Fruit fly (Drosophila melanogaster) ovary, adult (tissue): ENCODE data around the gene Sh.
A peak's percentile ranks its signal among the peaks of the same experiment; 100 is the strongest.

ENCODE experiments used
- CG17801 ChIP-seq: fragments of 200-800 bp; optimal IDR thresholded peaks from 2 replicates; lab custom pipeline; 2019; ENCODE audit warnings: missing biosample characterization, mild to moderate bottlenecking, missing genetic modification characterization, moderate library complexity; ENCODE audit not compliant: partially characterized antibody

Gene Sh

dm6 chrX:18063144-18063772, at the start of gene Sh:
Sh (minus strand) TSS chrX:18063247.
- no peak for TF ChIP-seq CG17801

- no peak for TF ChIP-seq CG17801
Observed at dm6 chrX:18108676-18109075, 45.6 kb upstream of the Sh start.

dm6 chrX:18106686-18107085, 43.6 kb upstream of the Sh start:
- TF ChIP-seq CG17801, result no peak

dm6 chrX:18103353-18103752, 40.3 kb upstream of the Sh start, which contains the start of gene CG7135:
CG7135 (plus strand) TSS chrX:18103653.
- no peak for TF ChIP-seq CG17801

dm6 chrX:18101778-18102177, 38.7 kb upstream of the Sh start, which contains the start of gene Taf8:
Taf8 (plus strand) TSS chrX:18101970.
- no peak for TF ChIP-seq CG17801

- TF ChIP-seq CG17801, result no peak
Observed at dm6 chrX:18101098-18101711, 38.2 kb upstream of the Sh start, which contains the start of gene Mvb12. Mvb12 (minus strand) TSS chrX:18101314.

DNA sequence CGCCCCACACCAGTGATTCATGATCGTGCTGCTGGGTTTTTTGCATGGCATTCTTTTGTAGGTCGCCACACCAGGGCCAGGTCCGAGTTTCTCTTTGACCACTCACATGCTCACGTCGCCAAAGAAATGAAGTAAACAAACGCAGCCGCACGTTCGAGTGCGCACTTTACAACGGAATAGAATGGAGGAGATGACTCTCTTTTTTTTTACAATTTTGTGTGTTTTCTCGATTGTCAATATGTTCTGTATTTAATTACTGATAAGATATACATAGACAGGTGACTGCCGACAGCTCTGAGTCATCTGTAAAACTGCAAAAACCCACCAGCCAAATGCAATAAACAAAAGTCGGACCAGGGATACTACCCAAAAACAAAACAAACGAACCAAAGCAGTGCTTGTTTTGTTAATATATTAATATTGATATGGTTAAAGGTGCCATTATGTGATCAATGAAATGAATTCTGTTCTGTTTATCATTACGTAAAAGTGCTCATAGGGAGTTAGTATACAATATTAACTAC, 37.2 kb upstream of the Sh start:
- no peak for TF ChIP-seq CG17801

- TF ChIP-seq CG17801, result no peak
Observed at dm6 chrX:18094747-18095352, 31.8 kb upstream of the Sh start.

- no peak for TF ChIP-seq CG17801
Observed at dm6 chrX:18094130-18094529, 31.1 kb upstream of the Sh start.

- peak; percentile 88 for TF ChIP-seq CG17801
Observed at dm6 chrX:18092810-18093222, 29.8 kb upstream of the Sh start, which contains the start of gene RhoGAP16F. RhoGAP16F (plus strand) TSS chrX:18093145.

DNA sequence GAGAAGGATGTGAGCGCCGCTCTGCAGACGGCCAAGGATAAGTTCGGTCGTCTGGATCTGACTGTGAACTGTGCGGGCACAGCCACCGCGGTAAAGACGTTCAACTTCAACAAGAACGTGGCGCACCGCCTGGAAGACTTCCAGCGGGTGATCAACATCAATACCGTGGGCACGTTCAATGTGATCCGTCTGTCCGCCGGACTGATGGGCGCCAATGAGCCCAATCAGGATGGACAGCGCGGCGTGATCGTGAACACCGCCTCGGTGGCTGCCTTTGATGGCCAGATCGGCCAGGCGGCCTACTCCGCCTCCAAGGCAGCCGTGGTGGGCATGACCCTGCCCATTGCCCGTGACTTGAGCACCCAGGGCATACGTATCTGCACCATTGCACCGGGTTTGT, 29.1 kb upstream of the Sh start:
- no peak for TF ChIP-seq CG17801

- peak; percentile 80 for TF ChIP-seq CG17801
Observed at dm6 chrX:18091159-18091676, 28.2 kb upstream of the Sh start, which contains the start of gene scu. scu (plus strand) TSS chrX:18091259.

DNA sequence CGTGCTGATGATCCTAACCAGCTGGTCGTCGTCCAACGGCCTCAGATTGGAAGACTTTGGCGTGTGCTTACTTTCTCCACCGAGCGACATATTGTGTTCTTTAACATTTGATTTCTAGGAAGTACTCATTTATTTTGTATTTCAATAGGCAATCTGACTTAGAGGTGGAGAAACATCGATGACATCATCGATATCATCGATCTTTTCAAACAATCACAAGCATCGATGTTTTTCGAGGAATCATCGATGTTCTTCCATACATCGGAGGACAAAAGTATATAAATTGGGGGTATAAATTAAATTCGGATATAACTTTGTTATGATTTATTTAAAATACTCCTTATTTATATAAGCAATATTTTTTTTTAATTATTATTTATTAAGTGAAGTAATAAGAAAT, 27.3 kb upstream of the Sh start, which contains the start of gene Swt1:
TSS of gene Swt1 (minus strand) at position 177 of the 400 bp plus-strand sequence.
- TF ChIP-seq CG17801, result peak; percentile 34

DNA sequence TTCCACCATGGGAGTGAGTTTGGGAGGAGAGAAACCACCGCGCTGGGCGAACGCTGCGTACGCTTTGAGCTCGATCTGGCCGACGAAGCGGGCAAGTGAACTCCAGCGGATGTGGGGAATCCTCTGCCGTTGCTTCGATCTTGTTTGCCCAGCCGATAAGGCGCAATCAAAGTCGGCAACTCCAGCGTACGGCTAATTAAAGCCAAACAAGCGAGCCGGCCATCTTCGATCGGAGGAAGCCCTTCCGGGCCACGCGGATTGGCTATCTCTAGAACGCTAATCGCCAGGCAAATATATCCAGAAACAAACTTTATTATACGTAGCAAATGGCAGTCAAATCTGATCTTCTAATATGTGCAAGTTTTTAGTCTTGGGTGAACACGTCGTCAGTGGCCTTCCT, 25.4 kb upstream of the Sh start, which contains the start of gene CG7536:
TSS of gene CG7536 (minus strand) at position 101 of the 400 bp plus-strand sequence.
- no peak for TF ChIP-seq CG17801

- peak; percentile 76 for TF ChIP-seq CG17801
Observed at dm6 chrX:18085470-18085797, 22.4 kb upstream of the Sh start, which contains the start of gene Ada3. Ada3 (plus strand) TSS chrX:18085761.

DNA sequence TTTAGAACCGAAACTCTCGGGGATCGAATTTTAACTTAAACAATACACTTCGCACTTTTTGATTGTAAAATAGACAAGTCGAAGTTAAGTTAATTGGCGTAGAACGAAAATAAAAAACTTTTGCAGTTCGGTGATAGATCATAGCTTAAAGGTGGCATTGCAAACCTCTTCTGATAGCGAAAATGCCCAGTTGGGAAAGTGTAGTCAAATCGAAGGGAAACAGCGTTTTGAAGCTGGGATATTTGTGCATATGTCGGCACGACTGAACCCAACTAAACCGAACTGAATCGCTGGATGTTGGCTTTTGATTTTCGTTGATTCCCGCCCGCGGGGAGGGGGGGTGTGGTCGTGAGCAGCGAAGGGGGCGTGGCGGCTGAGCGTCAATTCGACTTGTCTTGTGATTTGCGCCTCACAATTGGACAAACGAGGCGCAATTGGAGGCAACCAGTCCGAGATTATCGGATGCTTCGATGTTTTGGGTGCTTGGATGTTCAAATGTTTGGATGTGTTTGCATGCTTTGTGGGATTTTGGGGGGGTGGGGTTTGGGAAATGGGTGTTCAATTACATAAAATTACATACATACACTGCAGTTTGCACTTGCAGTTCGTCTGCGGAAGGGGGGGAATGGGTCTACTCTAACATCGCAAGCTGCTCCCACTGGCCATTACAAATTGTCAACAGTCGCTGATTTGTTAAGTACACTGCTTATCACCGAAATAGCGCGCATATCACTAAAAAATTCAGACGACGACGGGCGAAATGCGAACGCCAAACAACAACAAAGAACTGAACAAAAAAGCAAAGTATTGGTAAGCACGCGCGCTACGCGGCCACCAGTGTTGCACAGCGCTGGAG, 21.8 kb upstream of the Sh start:
- TF ChIP-seq CG17801, result no peak
